Worm (Caenorhabditis elegans) whole organism, L4 larva: ENCODE results near the gene ssna-1.

Source experiments
- D1046.2 ChIP-seq: fragments of 200-800 bp; sonication (Bioruptor generic); IDR thresholded peaks from 2 replicates; pipeline ENCODE4 v1.3.6; 2022; ENCODE audit warnings: missing genetic modification characterization, missing compliant biosample characterization
- F44E2.7 ChIP-seq: fragments of 200-800 bp; sonication (Bioruptor generic); IDR thresholded peaks from 2 replicates; pipeline ENCODE4 v2.1.2; 2022; ENCODE audit warnings: missing genetic modification characterization, missing compliant biosample characterization
- F49E8.2 ChIP-seq: sonication (generic microtip); optimal IDR thresholded peaks from 2 replicates; lab custom pipeline; 2016; ENCODE audit warnings: missing compliant biosample characterization, mild to moderate bottlenecking, missing genetic modification characterization, borderline replicate concordance
- Y48G9A.11 ChIP-seq: fragments of 200-800 bp; sonication (Bioruptor generic); IDR thresholded peaks from 2 replicates; pipeline ENCODE4 v1.3.6; 2022; ENCODE audit warnings: missing genetic modification reagents, missing genetic modification characterization, missing compliant biosample characterization
- Y75B8A.6 ChIP-seq: fragments of 200-800 bp; sonication (Bioruptor generic); IDR thresholded peaks from 2 replicates; pipeline ENCODE4 v1.3.6; 2022; ENCODE audit warnings: missing genetic modification reagents, missing genetic modification characterization, missing compliant biosample characterization
- aha-1 ChIP-seq: fragments of 150-350 bp; peaks from one replicate; lab custom pipeline; 2014; ENCODE audit warnings: missing biosample characterization, missing genetic modification characterization
- ama-1 ChIP-seq: fragments of 150-350 bp; optimal IDR thresholded peaks from 2 replicates; lab custom pipeline; 2014; ENCODE audit warnings: inconsistent platforms, mixed read lengths
- ceh-20 ChIP-seq: fragments of 200-800 bp; sonication (Bioruptor generic); IDR thresholded peaks from 2 replicates; pipeline ENCODE4 v1.3.6; 2022; ENCODE audit warnings: missing genetic modification reagents, missing genetic modification characterization, missing compliant biosample characterization
- ceh-28 ChIP-seq: fragments of 150-350 bp; optimal IDR thresholded peaks from 2 replicates; lab custom pipeline; 2014; ENCODE audit warnings: missing biosample characterization, missing genetic modification reagents, missing genetic modification characterization
- ceh-44 ChIP-seq: fragments of 200-800 bp; sonication (Bioruptor generic); IDR thresholded peaks from 2 replicates; pipeline ENCODE4 v1.3.6; 2022; ENCODE audit warnings: missing genetic modification reagents, missing genetic modification characterization, missing compliant biosample characterization
- ceh-62 ChIP-seq: sonication (generic microtip); optimal IDR thresholded peaks from 2 replicates; lab custom pipeline; 2017; ENCODE audit warnings: missing biosample characterization, missing genetic modification characterization
- ceh-82 ChIP-seq: sonication (generic microtip); optimal IDR thresholded peaks from 2 replicates; lab custom pipeline; 2017; ENCODE audit warnings: missing biosample characterization, missing genetic modification characterization
- ces-1 ChIP-seq: fragments of 150-350 bp; sonication (generic microtip); optimal IDR thresholded peaks from 4 replicates; lab custom pipeline; 2014; ENCODE audit warnings: missing biosample characterization, missing genetic modification reagents, missing genetic modification characterization
- daf-12 ChIP-seq: fragments of 150-350 bp; optimal IDR thresholded peaks from 2 replicates; lab custom pipeline; 2014; ENCODE audit warnings: missing biosample characterization, missing genetic modification reagents, missing genetic modification characterization
- daf-16 ChIP-seq, 3 experiments: sonication (generic microtip); optimal IDR thresholded peaks; 2 replicates each; lab custom pipeline; 2016 to 2017; ENCODE audit warnings: missing genetic modification characterization in 3 of 3, missing genetic modification reagents in 3 of 3, mild to moderate bottlenecking in 2 of 3, missing compliant biosample characterization in 2 of 3, missing biosample characterization in 1 of 3, moderate library complexity in 1 of 3
- dmd-9 ChIP-seq: fragments of 200-800 bp; sonication (Bioruptor generic); IDR thresholded peaks from 2 replicates; pipeline ENCODE4 v1.3.6; 2022; ENCODE audit warnings: missing genetic modification reagents, missing genetic modification characterization, missing compliant biosample characterization
- dpl-1 ChIP-seq: fragments of 150-350 bp; optimal IDR thresholded peaks from 2 replicates; lab custom pipeline; 2014; ENCODE audit warnings: missing biosample characterization, missing genetic modification reagents, missing genetic modification characterization
- dve-1 ChIP-seq: sonication (generic microtip); optimal IDR thresholded peaks from 2 replicates; lab custom pipeline; 2017; ENCODE audit warnings: antibody characterized with exemption, mild to moderate bottlenecking, missing genetic modification characterization, missing compliant biosample characterization; ENCODE audit not compliant: insufficient read depth
- egl-27 ChIP-seq: sonication (generic microtip); optimal IDR thresholded peaks from 3 replicates; lab custom pipeline; 2017; ENCODE audit warnings: missing biosample characterization, missing genetic modification reagents, missing genetic modification characterization
- egl-43 ChIP-seq: fragments of 200-800 bp; sonication (Bioruptor generic); IDR thresholded peaks from 2 replicates; pipeline ENCODE4 v1.3.6; 2022; ENCODE audit warnings: missing genetic modification reagents, missing genetic modification characterization, missing compliant biosample characterization
- fos-1 ChIP-seq: fragments of 150-350 bp; optimal IDR thresholded peaks from 2 replicates; lab custom pipeline; 2014; ENCODE audit warnings: missing biosample characterization, missing genetic modification characterization
- hif-1 ChIP-seq, 2 experiments: sonication (generic microtip); optimal IDR thresholded peaks; 2 replicates each; lab custom pipeline; 2016 to 2017; ENCODE audit warnings: missing compliant biosample characterization in 2 of 2, missing genetic modification characterization in 2 of 2, missing genetic modification reagents in 2 of 2, missing genotype in 2 of 2, mild to moderate bottlenecking in 1 of 2
- hlh-30 ChIP-seq: sonication (generic microtip); optimal IDR thresholded peaks from 2 replicates; lab custom pipeline; 2017; ENCODE audit warnings: antibody characterized with exemption, mild to moderate bottlenecking, missing genetic modification characterization, missing compliant biosample characterization; ENCODE audit not compliant: insufficient read depth
- lim-7 ChIP-seq: fragments of 200-800 bp; sonication (Bioruptor generic); IDR thresholded peaks from 2 replicates; pipeline ENCODE4 v1.3.6; 2022; ENCODE audit warnings: missing genetic modification characterization, missing compliant biosample characterization
- lin-38 ChIP-seq: fragments of 200-800 bp; sonication (Bioruptor generic); IDR thresholded peaks from 2 replicates; pipeline ENCODE4 v1.3.6; 2022; ENCODE audit warnings: missing genetic modification reagents, missing genetic modification characterization, missing compliant biosample characterization
- lsy-2 ChIP-seq, 2 experiments: fragments of 150-350 bp in 1 of 2; sonication (generic microtip) in 1 of 2; optimal IDR thresholded peaks; 2 replicates each; lab custom pipeline; 2014 to 2017; ENCODE audit warnings: missing biosample characterization in 2 of 2, missing genetic modification characterization in 2 of 2
- mdt-29 ChIP-seq: fragments of 200-800 bp; sonication (Bioruptor generic); IDR thresholded peaks from 2 replicates; pipeline ENCODE4 v1.3.6; 2022; ENCODE audit warnings: missing genetic modification reagents, missing genetic modification characterization, missing compliant biosample characterization
- mep-1 ChIP-seq: fragments of 150-350 bp; sonication (generic microtip); optimal IDR thresholded peaks from 3 replicates; lab custom pipeline; 2014; ENCODE audit warnings: missing biosample characterization, missing genetic modification characterization
- mes-2 ChIP-seq: sonication (generic microtip); optimal IDR thresholded peaks from 2 replicates; lab custom pipeline; 2016; ENCODE audit warnings: missing genotype, mild to moderate bottlenecking, missing genetic modification characterization, missing compliant biosample characterization; ENCODE audit not compliant: poor library complexity, severe bottlenecking
- mxl-2 ChIP-seq: fragments of 200-800 bp; sonication (Bioruptor generic); conservative IDR thresholded peaks from 2 replicates; pipeline ENCODE4 v1.3.6; 2022; ENCODE audit warnings: missing genetic modification reagents, missing genetic modification characterization, missing compliant biosample characterization
- mxl-3 ChIP-seq: fragments of 200-800 bp; sonication (Bioruptor generic); optimal IDR thresholded peaks from 2 replicates; lab custom pipeline; 2018; ENCODE audit warnings: mild to moderate bottlenecking, missing genetic modification characterization, missing compliant biosample characterization
- nhr-11 ChIP-seq: fragments of 150-350 bp; optimal IDR thresholded peaks from 2 replicates; lab custom pipeline; 2014; ENCODE audit warnings: missing biosample characterization, missing genetic modification characterization
- nhr-111 ChIP-seq: fragments of 200-800 bp; sonication (Bioruptor generic); optimal IDR thresholded peaks from 2 replicates; lab custom pipeline; 2018; ENCODE audit warnings: mild to moderate bottlenecking, missing genetic modification characterization, missing compliant biosample characterization
- nhr-237 ChIP-seq: sonication (generic microtip); optimal IDR thresholded peaks from 2 replicates; lab custom pipeline; 2017; ENCODE audit warnings: missing biosample characterization, missing genetic modification characterization
- nhr-42 ChIP-seq: fragments of 200-800 bp; sonication (Bioruptor generic); IDR thresholded peaks from 2 replicates; pipeline ENCODE4 v1.3.6; 2022; ENCODE audit warnings: missing genetic modification characterization, missing compliant biosample characterization
- nhr-76 ChIP-seq: fragments of 150-350 bp; optimal IDR thresholded peaks from 2 replicates; lab custom pipeline; 2014; ENCODE audit warnings: missing biosample characterization, missing genetic modification characterization
- sdz-12 ChIP-seq: fragments of 200-800 bp; sonication (Bioruptor generic); optimal IDR thresholded peaks from 2 replicates; lab custom pipeline; 2018; ENCODE audit warnings: mild to moderate bottlenecking, missing genetic modification characterization, missing compliant biosample characterization
- snpc-1.2 ChIP-seq: fragments of 200-800 bp; sonication (Bioruptor generic); IDR thresholded peaks from 2 replicates; pipeline ENCODE4 v1.3.6; 2022; ENCODE audit warnings: missing genetic modification reagents, missing genetic modification characterization, missing compliant biosample characterization
- snpc-4 ChIP-seq: fragments of 150-350 bp; optimal IDR thresholded peaks from 2 replicates; lab custom pipeline; 2014; ENCODE audit warnings: missing biosample characterization, missing genetic modification characterization
- spr-1 ChIP-seq: sonication (generic microtip); optimal IDR thresholded peaks from 2 replicates; lab custom pipeline; 2016; ENCODE audit warnings: mild to moderate bottlenecking, missing genetic modification characterization, missing compliant biosample characterization
- tag-97 ChIP-seq: fragments of 200-800 bp; sonication (Bioruptor generic); IDR thresholded peaks from 2 replicates; pipeline ENCODE4 v1.3.6; 2022; ENCODE audit warnings: missing genetic modification characterization, missing compliant biosample characterization
- tra-1 ChIP-seq: fragments of 200-800 bp; sonication (Bioruptor generic); IDR thresholded peaks from 2 replicates; pipeline ENCODE4 v1.3.6; 2022; ENCODE audit warnings: missing genetic modification reagents, missing genetic modification characterization, missing compliant biosample characterization
- unc-130 ChIP-seq: sonication (generic microtip); optimal IDR thresholded peaks from 2 replicates; lab custom pipeline; 2016; ENCODE audit warnings: missing genetic modification reagents, missing genetic modification characterization, missing compliant biosample characterization
- ztf-11 ChIP-seq: fragments of 150-350 bp; optimal IDR thresholded peaks from 2 replicates; lab custom pipeline; 2014; ENCODE audit warnings: missing biosample characterization, missing genetic modification characterization

ssna-1 gene

ce11 chrIV:410420-410891 is 22.6 kb downstream of the ssna-1 start, which contains the start of gene T07A9.12 (continued):
- no peak for TF ChIP-seq F49E8.2 (tag; lab: Kevin White, UChicago)
- TF ChIP-seq lin-38 (GFP tag; lab: Robert Waterston, UW) = peak; percentile 57
- TF ChIP-seq ztf-11 (tag; lab: Kevin White, UChicago) = no peak
- peak; percentile 47 for TF ChIP-seq hlh-30 (tag; lab: Kevin White, UChicago)
- no peak for TF ChIP-seq dmd-9 (GFP tag; lab: Robert Waterston, UW)
- no peak for TF ChIP-seq Y75B8A.6 (GFP tag; lab: Robert Waterston, UW)
- no peak for TF ChIP-seq snpc-1.2
- TF ChIP-seq sdz-12 = no peak
- TF ChIP-seq lsy-2 (tag; optimal IDR thresholded peaks at IDR 0.05; lab: Kevin White, UChicago) = peak; percentile 37 to 79
- TF ChIP-seq daf-16 (GFP tag; optimal IDR thresholded peaks at IDR 0.05; lab: Kevin White, UChicago) = no peak
- TF ChIP-seq daf-16 (tag; optimal IDR thresholded peaks at IDR 0.05; lab: Kevin White, UChicago) = peak; percentile 42
- no peak for TF ChIP-seq mxl-2 (GFP tag; lab: Robert Waterston, UW)
- peak; percentile 3 for TF ChIP-seq unc-130 (GFP tag; lab: Kevin White, UChicago)
- TF ChIP-seq D1046.2 (GFP tag; lab: Robert Waterston, UW) = no peak
- no peak for TF ChIP-seq nhr-42 (GFP tag; lab: Robert Waterston, UW)
- peak; percentile 97 for TF ChIP-seq dve-1 (tag; lab: Kevin White, UChicago)
- peak; percentile 83 for TF ChIP-seq mep-1
- no peak for TF ChIP-seq egl-27 (tag; lab: Kevin White, UChicago)
- TF ChIP-seq ceh-44 (GFP tag; lab: Robert Waterston, UW) = no peak
- no peak for TF ChIP-seq tag-97
- no peak for TF ChIP-seq snpc-4
- peak; percentile 73 for TF ChIP-seq nhr-11

- TF ChIP-seq nhr-111 (GFP tag; lab: Kevin White, UChicago) = no peak
- no peak for TF ChIP-seq dmd-9 (GFP tag; lab: Robert Waterston, UW)
- no peak for TF ChIP-seq lin-38 (GFP tag; lab: Robert Waterston, UW)
- TF ChIP-seq mxl-2 (GFP tag; lab: Robert Waterston, UW) = no peak
- 0 out of 2 replicates have a peak, but pooled peaks have one; percentile 12 for TF ChIP-seq mdt-29 (GFP tag; lab: Robert Waterston, UW)
- TF ChIP-seq tra-1 (GFP tag; lab: Robert Waterston, UW) = no peak
- TF ChIP-seq Y48G9A.11 (GFP tag; lab: Robert Waterston, UW) = no peak
- TF ChIP-seq aha-1 (tag; lab: Kevin White, UChicago) = peak; percentile 13
- TF ChIP-seq fos-1 (tag; lab: Kevin White, UChicago) = no peak
- TF ChIP-seq spr-1 (tag; lab: Kevin White, UChicago) = no peak
- TF ChIP-seq F44E2.7 = no peak
- TF ChIP-seq unc-130 (GFP tag; lab: Kevin White, UChicago) = no peak
- TF ChIP-seq egl-43 (GFP tag; lab: Robert Waterston, UW) = no peak
- no peak for TF ChIP-seq ceh-28
- TF ChIP-seq ces-1 = no peak
- TF ChIP-seq ama-1 (lab: Kevin White, UChicago) = peak; percentile 6
- TF ChIP-seq snpc-1.2 = peak; percentile 24; the same call in 1 of the 2 replicates
- no peak for TF ChIP-seq lim-7 (GFP tag; lab: Robert Waterston, UW)
- TF ChIP-seq nhr-237 (tag; lab: Kevin White, UChicago) = no peak
- TF ChIP-seq ceh-82 (tag; lab: Kevin White, UChicago) = no peak
- TF ChIP-seq mes-2 (tag; lab: Kevin White, UChicago) = peak; percentile 0
- TF ChIP-seq ceh-20 (GFP tag; lab: Robert Waterston, UW) = no peak
- TF ChIP-seq hif-1 (tag; optimal IDR thresholded peaks at IDR 0.05; lab: Kevin White, UChicago) = no peak
- TF ChIP-seq dpl-1 (GFP tag; lab: Kevin White, UChicago) = no peak
- TF ChIP-seq tag-97 = no peak
- no peak for TF ChIP-seq nhr-76 (tag; lab: Kevin White, UChicago)
- TF ChIP-seq ceh-62 = no peak
- no peak for TF ChIP-seq mxl-3
- TF ChIP-seq daf-12 = no peak
Measured at ce11 chrIV:419674-420073, 31.8 kb downstream of the ssna-1 start, which contains the start of gene eri-1. Gene eri-1 (minus strand): TSS chrIV:419958.
